Worm (Caenorhabditis elegans): ENCODE data around the gene C43D7.4.

- TF ChIP-seq xbp-1 (tag; optimal IDR thresholded peaks at IDR 0.05) (no peak), lin-13 (GFP tag; optimal IDR thresholded peaks at IDR 0.05) (no peak), ets-5 (GFP tag; IDR thresholded peaks at IDR 0.05) (no peak), ama-1 (optimal IDR thresholded peaks at IDR 0.05) (no peak), pqm-1 (tag; optimal IDR thresholded peaks at IDR 0.05) (no peak), unc-62 (GFP tag; optimal IDR thresholded peaks at IDR 0.05) (no peak), skn-1 (tag; optimal IDR thresholded peaks at IDR 0.05) (no peak), nhr-77 (tag; optimal IDR thresholded peaks at IDR 0.05) (no peak), nhr-28 (tag; optimal IDR thresholded peaks at IDR 0.05) (no peak), lin-15B (tag; optimal IDR thresholded peaks at IDR 0.05) (no peak), unc-130 (tag; optimal IDR thresholded peaks at IDR 0.05) (no peak), nhr-90 (tag; optimal IDR thresholded peaks at IDR 0.05; ENCODE audit: poor library complexity) (no peak), egl-27 (tag; optimal IDR thresholded peaks at IDR 0.05) (no peak)
These were observed 9.3 kb downstream of the C43D7.4 start, which contains the start of gene fbxb-64 for ce11 chrV:19312975-19313374.
